Fruit fly (Drosophila melanogaster) whole organism, embryonic: ENCODE results near the gene wls.

ENCODE experiments used
- Atf3 ChIP-seq: fragments of 200-800 bp; sonication (Bioruptor generic); optimal IDR thresholded peaks from 3 replicates; lab custom pipeline; 2016; ENCODE audit warnings: missing biosample characterization, missing genetic modification characterization
- Atf6 ChIP-seq: fragments of 200-800 bp; sonication (Bioruptor generic); IDR thresholded peaks from 2 replicates; pipeline ENCODE4 v1.3.6; 2022; ENCODE audit warnings: missing biosample characterization, missing genetic modification characterization
- CG10321 ChIP-seq: fragments of 200-800 bp; sonication (Bioruptor generic); IDR thresholded peaks from 2 replicates; pipeline ENCODE4 v1.3.6; 2022; ENCODE audit warnings: missing biosample characterization, missing genetic modification characterization
- CG11504 ChIP-seq: fragments of 200-800 bp; sonication (Bioruptor generic); optimal IDR thresholded peaks from 3 replicates; lab custom pipeline; 2019; ENCODE audit warnings: missing biosample characterization, mild to moderate bottlenecking, missing genetic modification characterization, moderate library complexity
- CG11695 ChIP-seq: fragments of 200-800 bp; sonication (Bioruptor generic); IDR thresholded peaks from 3 replicates; pipeline ENCODE4 v1.3.6; 2022; ENCODE audit warnings: missing biosample characterization, missing genetic modification characterization
- CG11723 ChIP-seq: fragments of 200-800 bp; sonication (Bioruptor generic); optimal IDR thresholded peaks from 2 replicates; lab custom pipeline; 2017; ENCODE audit warnings: missing biosample characterization, mild to moderate bottlenecking, missing genetic modification characterization
- CG12071 ChIP-seq: fragments of 200-800 bp; sonication (Bioruptor generic); optimal IDR thresholded peaks from 3 replicates; lab custom pipeline; 2018; ENCODE audit warnings: missing biosample characterization, mild to moderate bottlenecking, missing genetic modification characterization
- CG12155 ChIP-seq: fragments of 200-800 bp; sonication (Bioruptor generic); optimal IDR thresholded peaks from 3 replicates; lab custom pipeline; 2016; ENCODE audit warnings: missing biosample characterization, missing genetic modification characterization
- CG12744 ChIP-seq: fragments of 200-800 bp; sonication (Bioruptor generic); optimal IDR thresholded peaks from 2 replicates; lab custom pipeline; 2016; ENCODE audit warnings: missing biosample characterization, missing genetic modification characterization
- CG16779 ChIP-seq: fragments of 200-800 bp; sonication (Bioruptor generic); IDR thresholded peaks from 2 replicates; pipeline ENCODE4 v1.3.6; 2022; ENCODE audit warnings: missing biosample characterization, missing genetic modification characterization
- CG17361 ChIP-seq: fragments of 200-800 bp; sonication (Bioruptor generic); IDR thresholded peaks from 3 replicates; pipeline ENCODE4 v1.3.6; 2022; ENCODE audit warnings: missing biosample characterization, missing genetic modification characterization
- CG17385 ChIP-seq: fragments of 200-800 bp; sonication (Bioruptor generic); optimal IDR thresholded peaks from 3 replicates; lab custom pipeline; 2018; ENCODE audit warnings: missing biosample characterization, mild to moderate bottlenecking, missing genetic modification characterization
- CG17568 ChIP-seq: fragments of 200-800 bp; sonication (Bioruptor generic); optimal IDR thresholded peaks from 2 replicates; lab custom pipeline; 2018; ENCODE audit warnings: missing biosample characterization, mild to moderate bottlenecking, missing genetic modification characterization, moderate library complexity
- CG1832 ChIP-seq: fragments of 200-800 bp; sonication (Bioruptor generic); optimal IDR thresholded peaks from 2 replicates; lab custom pipeline; 2017; ENCODE audit warnings: missing biosample characterization, mild to moderate bottlenecking, missing genetic modification characterization, inconsistent platforms
- CG31388 ChIP-seq: fragments of 200-800 bp; sonication (Bioruptor generic); optimal IDR thresholded peaks from 2 replicates; lab custom pipeline; 2016; ENCODE audit warnings: missing biosample characterization, missing genetic modification characterization
- CG32767 ChIP-seq: fragments of 200-800 bp; sonication (Bioruptor generic); IDR thresholded peaks from 2 replicates; pipeline ENCODE4 v1.3.6; 2022; ENCODE audit warnings: missing biosample characterization, missing genetic modification characterization
- CG34224 ChIP-seq: fragments of 200-800 bp; sonication (Bioruptor generic); IDR thresholded peaks from 3 replicates; pipeline ENCODE4 v1.3.6; 2022; ENCODE audit warnings: missing biosample characterization, missing genetic modification characterization; ENCODE audit not compliant: partially characterized antibody
- CG4820 ChIP-seq: fragments of 200-800 bp; sonication (Bioruptor generic); optimal IDR thresholded peaks from 3 replicates; lab custom pipeline; 2016; ENCODE audit warnings: missing biosample characterization, missing genetic modification characterization
- CG6683 ChIP-seq: fragments of 200-800 bp; sonication (Bioruptor generic); optimal IDR thresholded peaks from 2 replicates; lab custom pipeline; 2017; ENCODE audit warnings: missing biosample characterization, mild to moderate bottlenecking, missing genetic modification characterization, missing genetic modification reagents
- CG7372 ChIP-seq: fragments of 200-800 bp; sonication (Bioruptor generic); IDR thresholded peaks from 2 replicates; pipeline ENCODE4 v1.3.6; 2022; ENCODE audit warnings: missing biosample characterization, missing genetic modification characterization
- CG7839 ChIP-seq: fragments of 200-800 bp; sonication (Bioruptor generic); optimal IDR thresholded peaks from 3 replicates; lab custom pipeline; 2018; ENCODE audit warnings: missing biosample characterization, mild to moderate bottlenecking, missing genetic modification characterization, moderate library complexity
- CG8281 ChIP-seq: fragments of 200-800 bp; sonication (Bioruptor generic); optimal IDR thresholded peaks from 2 replicates; lab custom pipeline; 2018; ENCODE audit warnings: missing biosample characterization, mild to moderate bottlenecking, missing genetic modification characterization, moderate library complexity
- CG8388 ChIP-seq: fragments of 200-800 bp; sonication (Bioruptor generic); optimal IDR thresholded peaks from 2 replicates; lab custom pipeline; 2019; ENCODE audit warnings: missing biosample characterization, mild to moderate bottlenecking, missing genetic modification characterization, moderate library complexity
- CG8765 ChIP-seq: fragments of 200-800 bp; sonication (Bioruptor generic); IDR thresholded peaks from 2 replicates; pipeline ENCODE4 v1.3.6; 2022; ENCODE audit warnings: missing biosample characterization, missing genetic modification characterization
- CG9797 ChIP-seq: fragments of 200-800 bp; sonication (Bioruptor generic); optimal IDR thresholded peaks from 3 replicates; lab custom pipeline; 2018; ENCODE audit warnings: missing biosample characterization, mild to moderate bottlenecking, missing genetic modification characterization
- CkIIα-i1 ChIP-seq: fragments of 200-800 bp; sonication (Bioruptor generic); IDR thresholded peaks from 2 replicates; pipeline ENCODE4 v1.3.6; 2022; ENCODE audit warnings: missing biosample characterization, missing genetic modification characterization
- Deaf1 ChIP-seq: fragments of 200-800 bp; optimal IDR thresholded peaks from 3 replicates; lab custom pipeline; 2019; ENCODE audit warnings: missing biosample characterization, mild to moderate bottlenecking, missing genetic modification characterization, moderate library complexity
- Myb ChIP-seq: fragments of 200-800 bp; sonication (Bioruptor generic); optimal IDR thresholded peaks from 2 replicates; lab custom pipeline; 2016; ENCODE audit warnings: missing biosample characterization, missing genetic modification characterization
- NC2β ChIP-seq: fragments of 200-800 bp; sonication (Bioruptor generic); optimal IDR thresholded peaks from 2 replicates; lab custom pipeline; 2016; ENCODE audit warnings: missing biosample characterization, missing genetic modification characterization
- Ssrp ChIP-seq: fragments of 200-800 bp; sonication (Bioruptor generic); optimal IDR thresholded peaks from 2 replicates; lab custom pipeline; 2018; ENCODE audit warnings: missing biosample characterization, mild to moderate bottlenecking, missing genetic modification characterization, moderate library complexity
- Taf1 ChIP-seq: fragments of 200-800 bp; sonication (Bioruptor generic); IDR thresholded peaks from 2 replicates; pipeline ENCODE4 v1.3.6; 2022; ENCODE audit warnings: missing biosample characterization, missing genetic modification characterization
- Vsx1 ChIP-seq: fragments of 200-800 bp; sonication (Bioruptor generic); optimal IDR thresholded peaks from 2 replicates; lab custom pipeline; 2017; ENCODE audit warnings: missing biosample characterization, mild to moderate bottlenecking, missing genetic modification characterization, missing genetic modification reagents
- al ChIP-seq: fragments of 200-800 bp; sonication (Bioruptor generic); IDR thresholded peaks from 2 replicates; pipeline ENCODE4 v1.3.6; 2022; ENCODE audit warnings: missing biosample characterization, missing genetic modification characterization
- amos ChIP-seq: fragments of 200-800 bp; sonication (Bioruptor generic); IDR thresholded peaks from 2 replicates; pipeline ENCODE4 v1.3.6; 2022; ENCODE audit warnings: missing biosample characterization, missing genetic modification characterization; ENCODE audit not compliant: partially characterized antibody
- ap ChIP-seq: fragments of 200-800 bp; sonication (Bioruptor generic); IDR thresholded peaks from 2 replicates; pipeline ENCODE4 v1.3.6; 2022; ENCODE audit warnings: missing biosample characterization, missing genetic modification characterization
- ara ChIP-seq: fragments of 200-800 bp; sonication (Bioruptor generic); IDR thresholded peaks from 2 replicates; pipeline ENCODE4 v1.3.6; 2022; ENCODE audit warnings: missing biosample characterization, missing genetic modification characterization
- br ChIP-seq: fragments of >200 bp; optimal IDR thresholded peaks from 2 replicates; lab custom pipeline; 2017
- crol ChIP-seq: fragments of 200-800 bp; sonication (Bioruptor generic); IDR thresholded peaks from 2 replicates; pipeline ENCODE4 v1.3.6; 2022; ENCODE audit warnings: missing biosample characterization, missing genetic modification characterization
- dm ChIP-seq: fragments of 200-800 bp; sonication (Bioruptor generic); optimal IDR thresholded peaks from 3 replicates; lab custom pipeline; 2016; ENCODE audit warnings: missing biosample characterization, missing genetic modification characterization
- gfzf ChIP-seq: fragments of 200-800 bp; sonication (Bioruptor generic); optimal IDR thresholded peaks from 2 replicates; lab custom pipeline; 2016; ENCODE audit warnings: missing biosample characterization, mild to moderate bottlenecking, missing genetic modification characterization, moderate library complexity
- inv ChIP-seq: fragments of 200-800 bp; sonication (Bioruptor generic); IDR thresholded peaks from 2 replicates; pipeline ENCODE4 v1.3.6; 2022; ENCODE audit warnings: missing biosample characterization, missing genetic modification characterization; ENCODE audit not compliant: partially characterized antibody
- mld ChIP-seq: fragments of 200-800 bp; sonication (Bioruptor generic); IDR thresholded peaks from 3 replicates; pipeline ENCODE4 v1.3.6; 2022; ENCODE audit warnings: missing biosample characterization, missing genetic modification characterization; ENCODE audit not compliant: partially characterized antibody
- p53 ChIP-seq: fragments of 200-800 bp; sonication (Bioruptor generic); optimal IDR thresholded peaks from 2 replicates; lab custom pipeline; 2016; ENCODE audit warnings: missing biosample characterization, missing genetic modification characterization
- pan ChIP-seq, 4 experiments: fragments of >200 bp in 3 of 4; fragments of 200-800 bp in 1 of 4; sonication (Bioruptor generic) in 1 of 4; optimal IDR thresholded peaks in 3 of 4; IDR thresholded peaks in 1 of 4; 2 replicates each; pipeline versions ENCODE4 v1.3.6 to Lab custom; 2017 to 2022; ENCODE audit warnings: missing biosample characterization in 2 of 4, missing genetic modification characterization in 2 of 4, mixed read lengths in 1 of 4
- sd ChIP-seq: fragments of 200-800 bp; sonication (Bioruptor generic); optimal IDR thresholded peaks from 3 replicates; lab custom pipeline; 2018; ENCODE audit warnings: missing biosample characterization, mild to moderate bottlenecking, missing genetic modification characterization, moderate library complexity
- sima ChIP-seq: fragments of 200-800 bp; sonication (Bioruptor generic); optimal IDR thresholded peaks from 2 replicates; lab custom pipeline; 2016; ENCODE audit warnings: missing biosample characterization, missing genetic modification characterization
- slp2 ChIP-seq: fragments of 200-800 bp; sonication (Bioruptor generic); optimal IDR thresholded peaks from 2 replicates; lab custom pipeline; 2016; ENCODE audit warnings: missing biosample characterization, missing genetic modification characterization
- sqz ChIP-seq: fragments of 200-800 bp; sonication (Bioruptor generic); optimal IDR thresholded peaks from 3 replicates; lab custom pipeline; 2018; ENCODE audit warnings: missing biosample characterization, mild to moderate bottlenecking, missing genetic modification characterization
- tx ChIP-seq: fragments of 200-800 bp; sonication (Bioruptor generic); optimal IDR thresholded peaks from 2 replicates; lab custom pipeline; 2016; ENCODE audit warnings: missing biosample characterization, missing genetic modification characterization

wls gene

dm6 chr3L:11197291-11198021, 28.0 kb upstream of the wls start, which contains the start of gene GlcAT-P (continued):
- TF ChIP-seq CG32767 (peak; percentile 74), Atf3 (GFP tag; lab: Kevin White, UChicago) (no peak), CG12071 (GFP tag; lab: Kevin White, UChicago) (no peak), CG17385 (GFP tag; lab: Kevin White, UChicago) (peak; percentile 71), ap (GFP tag; lab: Robert Waterston, UW) (peak; percentile 57), sqz (GFP tag; lab: Kevin White, UChicago) (peak; percentile 71), tx (GFP tag; lab: Kevin White, UChicago) (no peak), CG8388 (peak; percentile 75), CG11695 (peak; percentile 80), amos (GFP tag; lab: Robert Waterston, UW) (no peak; the same call in 1 of the 2 replicates), CG10321 (GFP tag; lab: Robert Waterston, UW) (no peak), CG1832 (GFP tag; lab: Kevin White, UChicago) (no peak), Vsx1 (GFP tag; lab: Kevin White, UChicago) (no peak), crol (GFP tag; lab: Robert Waterston, UW) (no peak), CG11723 (GFP tag; lab: Kevin White, UChicago) (peak; percentile 44), CG7839 (peak; percentile 79), CG4820 (GFP tag; lab: Kevin White, UChicago) (peak; percentile 20), CG6683 (peak; percentile 75), br (lab: Kevin White, UChicago) (no peak), sima (GFP tag; lab: Kevin White, UChicago) (no peak), Taf1 (no peak), CG12744 (GFP tag; lab: Kevin White, UChicago) (no peak), ara (GFP tag; lab: Robert Waterston, UW) (no peak), dm (GFP tag; lab: Kevin White, UChicago) (no peak), Deaf1 (peak; percentile 45), al (GFP tag; lab: Robert Waterston, UW) (peak; percentile 61), CG17568 (GFP tag; lab: Kevin White, UChicago) (no peak), Ssrp (tag; lab: Kevin White, UChicago) (peak; percentile 66), NC2β (GFP tag; lab: Kevin White, UChicago) (no peak), Myb (GFP tag; lab: Kevin White, UChicago) (no peak), CG17361 (GFP tag; lab: Robert Waterston, UW) (peak; percentile 87), CG11504 (peak; percentile 82), sd (tag; lab: Kevin White, UChicago) (peak; percentile 18), CG34224 (GFP tag; lab: Robert Waterston, UW) (no peak), CG12155 (GFP tag; lab: Kevin White, UChicago) (peak; percentile 44), mld (GFP tag; lab: Robert Waterston, UW) (no peak), CG7372 (GFP tag; lab: Robert Waterston, UW) (0 out of 2 replicates have a peak, but pooled peaks have one; percentile 43), inv (GFP tag; lab: Robert Waterston, UW) (no peak), CG9797 (GFP tag; lab: Kevin White, UChicago) (no peak), CG8765 (GFP tag; lab: Robert Waterston, UW) (no peak), CG31388 (GFP tag; lab: Kevin White, UChicago) (no peak), gfzf (GFP tag; lab: Kevin White, UChicago) (no peak), pan (optimal IDR thresholded peaks at IDR 0.05; lab: Kevin White, UChicago) (no peak), pan (GFP tag; optimal IDR thresholded peaks at IDR 0.05 in 1 of 2, IDR thresholded peaks at IDR 0.05 in 1 of 2) (peak in 1 of 2 experiments; percentile 78), CkIIα-i1 (GFP tag; lab: Robert Waterston, UW) (no peak), p53 (GFP tag; lab: Kevin White, UChicago) (no peak), CG16779 (GFP tag; lab: Robert Waterston, UW) (no peak), CG8281 (tag; lab: Kevin White, UChicago) (peak; percentile 7), Atf6 (GFP tag; lab: Robert Waterston, UW) (peak; percentile 76; the same call in 1 of the 2 replicates), slp2 (GFP tag; lab: Kevin White, UChicago) (no peak)
